Fruit fly (Drosophila melanogaster) whole organism, pupa: ENCODE results near the gene CG11889.

Source experiments
- CG10348 ChIP-seq: fragments of 200-800 bp; sonication (Bioruptor generic); IDR thresholded peaks from 2 replicates; pipeline ENCODE4 v1.3.6; 2022; ENCODE audit warnings: missing biosample characterization, missing genetic modification characterization
- CG12605 ChIP-seq: fragments of 200-800 bp; sonication (Bioruptor generic); IDR thresholded peaks from 2 replicates; pipeline ENCODE4 v1.3.6; 2022; ENCODE audit warnings: missing biosample characterization, missing genetic modification characterization
- CG13204 ChIP-seq: fragments of 200-800 bp; sonication (Bioruptor generic); optimal IDR thresholded peaks from 2 replicates; lab custom pipeline; 2018; ENCODE audit warnings: missing biosample characterization, mild to moderate bottlenecking, missing genetic modification characterization, moderate library complexity
- CG14655 ChIP-seq: fragments of 200-800 bp; sonication (Bioruptor generic); optimal IDR thresholded peaks from 3 replicates; lab custom pipeline; 2017; ENCODE audit warnings: mild to moderate bottlenecking, missing biosample characterization, missing genetic modification reagents, missing genetic modification characterization
- CG15710 ChIP-seq: fragments of 200-800 bp; sonication (Bioruptor generic); optimal IDR thresholded peaks from 2 replicates; lab custom pipeline; 2018; ENCODE audit warnings: missing biosample characterization, mild to moderate bottlenecking, missing genetic modification characterization, moderate library complexity
- CG17806 ChIP-seq: fragments of 200-800 bp; sonication (Bioruptor generic); optimal IDR thresholded peaks from 2 replicates; lab custom pipeline; 2018; ENCODE audit warnings: missing biosample characterization, mild to moderate bottlenecking, missing genetic modification characterization, moderate library complexity
- CG32121 ChIP-seq: fragments of 200-800 bp; sonication (Bioruptor generic); IDR thresholded peaks from 2 replicates; pipeline ENCODE4 v1.3.6; 2022; ENCODE audit warnings: missing biosample characterization, missing genetic modification characterization
- CG34367 ChIP-seq: fragments of 200-800 bp; sonication (Bioruptor generic); optimal IDR thresholded peaks from 2 replicates; lab custom pipeline; 2018; ENCODE audit warnings: missing biosample characterization, mild to moderate bottlenecking, missing genetic modification characterization
- CG4496 ChIP-seq: fragments of 200-800 bp; sonication (Bioruptor generic); IDR thresholded peaks from 3 replicates; pipeline ENCODE4 v1.3.6; 2022; ENCODE audit warnings: missing biosample characterization, missing genetic modification characterization
- CG8159 ChIP-seq: fragments of 200-800 bp; sonication (Bioruptor generic); optimal IDR thresholded peaks from 3 replicates; lab custom pipeline; 2018; ENCODE audit warnings: missing biosample characterization, mild to moderate bottlenecking, missing genetic modification characterization, moderate library complexity
- CG8301 ChIP-seq: fragments of 200-800 bp; sonication (Bioruptor generic); optimal IDR thresholded peaks from 2 replicates; lab custom pipeline; 2018; ENCODE audit warnings: missing biosample characterization, mild to moderate bottlenecking, missing genetic modification characterization
- CG9948 ChIP-seq: fragments of 200-800 bp; sonication (Bioruptor generic); optimal IDR thresholded peaks from 2 replicates; lab custom pipeline; 2018; ENCODE audit warnings: missing biosample characterization, mild to moderate bottlenecking, missing genetic modification characterization, moderate library complexity
- D1 ChIP-seq: fragments of 200-800 bp; sonication (Bioruptor generic); optimal IDR thresholded peaks from 2 replicates; lab custom pipeline; 2018; ENCODE audit warnings: missing biosample characterization, mild to moderate bottlenecking, missing genetic modification characterization, moderate library complexity
- EcR ChIP-seq: fragments of 200-800 bp; sonication (Bioruptor generic); optimal IDR thresholded peaks from 3 replicates; lab custom pipeline; 2019; ENCODE audit warnings: missing biosample characterization, missing genetic modification characterization, mild to moderate bottlenecking, moderate library complexity, missing genetic modification reagents
- Ets98B ChIP-seq: fragments of 200-800 bp; sonication (Bioruptor generic); IDR thresholded peaks from 2 replicates; pipeline ENCODE4 v1.3.6; 2022; ENCODE audit warnings: missing biosample characterization, missing genetic modification characterization
- Pif1A ChIP-seq: fragments of 200-800 bp; sonication (Bioruptor generic); optimal IDR thresholded peaks from 3 replicates; lab custom pipeline; 2016; ENCODE audit warnings: missing biosample characterization, missing genetic modification characterization
- Pif1B ChIP-seq: fragments of 200-800 bp; sonication (Bioruptor generic); optimal IDR thresholded peaks from 3 replicates; lab custom pipeline; 2016; ENCODE audit warnings: missing biosample characterization, missing genetic modification characterization
- Snoo ChIP-seq: fragments of 200-800 bp; sonication (Bioruptor generic); optimal IDR thresholded peaks from 3 replicates; lab custom pipeline; 2017; ENCODE audit warnings: missing biosample characterization, mild to moderate bottlenecking, missing genetic modification characterization, inconsistent platforms
- fd96Ca ChIP-seq: fragments of 200-800 bp; sonication (Bioruptor generic); IDR thresholded peaks from 3 replicates; pipeline ENCODE4 v1.3.6; 2022; ENCODE audit warnings: missing biosample characterization, missing genetic modification characterization
- gl ChIP-seq: fragments of 200-800 bp; sonication (Bioruptor generic); optimal IDR thresholded peaks from 2 replicates; lab custom pipeline; 2018; ENCODE audit warnings: missing biosample characterization, mild to moderate bottlenecking, missing genetic modification characterization
- rn ChIP-seq: fragments of 200-800 bp; sonication (Bioruptor generic); IDR thresholded peaks from 2 replicates; pipeline ENCODE4 v1.3.6; 2022; ENCODE audit warnings: missing biosample characterization, missing genetic modification characterization

Gene CG11889

dm6 chr3R:25247379-25247869 is 22.6 kb upstream of the CG11889 start, which contains the start of the genes RpS27 and Nup37:
Gene RpS27, minus strand, starts transcription at chr3R:25247514.
Gene Nup37, plus strand, starts transcription at chr3R:25247658.
- TF ChIP-seq CG15710 (tag; lab: Kevin White, UChicago) (peak; percentile 90), Pif1A (peak; percentile 92), CG4496 (GFP tag; lab: Robert Waterston, UW) (peak; percentile 97), fd96Ca (GFP tag; lab: Robert Waterston, UW) (no peak; the same call in 1 of the 3 replicates), Pif1B (GFP tag; lab: Kevin White, UChicago) (no peak), CG8301 (tag; lab: Kevin White, UChicago) (no peak), CG34367 (tag; lab: Kevin White, UChicago) (peak; percentile 91), D1 (tag; lab: Kevin White, UChicago) (no peak), CG14655 (GFP tag; lab: Kevin White, UChicago) (no peak), Ets98B (GFP tag; lab: Robert Waterston, UW) (peak; percentile 86), rn (GFP tag; lab: Robert Waterston, UW) (peak; percentile 87), CG8159 (tag; lab: Kevin White, UChicago) (peak; percentile 81), gl (tag; lab: Kevin White, UChicago) (peak; percentile 80), EcR (GFP tag; lab: Kevin White, UChicago) (no peak), CG13204 (GFP tag; lab: Kevin White, UChicago) (no peak), Snoo (tag; lab: Kevin White, UChicago) (peak; percentile 98), CG17806 (tag; lab: Kevin White, UChicago) (peak; percentile 71), CG10348 (GFP tag; lab: Robert Waterston, UW) (peak; percentile 32; the same call in 1 of the 2 replicates), CG32121 (GFP tag; lab: Robert Waterston, UW) (peak; percentile 67), CG9948 (tag; lab: Kevin White, UChicago) (peak; percentile 67), CG12605 (GFP tag; lab: Robert Waterston, UW) (peak; percentile 89)

- TF ChIP-seq Snoo (tag; lab: Kevin White, UChicago) (no peak), D1 (tag; lab: Kevin White, UChicago) (no peak), rn (GFP tag; lab: Robert Waterston, UW) (no peak)
Observed at dm6 chr3R:25249145-25250141, 20.6 kb upstream of the CG11889 start, which contains the start of gene Nup358. Gene Nup358, plus strand, starts transcription at chr3R:25249348.

DNA sequence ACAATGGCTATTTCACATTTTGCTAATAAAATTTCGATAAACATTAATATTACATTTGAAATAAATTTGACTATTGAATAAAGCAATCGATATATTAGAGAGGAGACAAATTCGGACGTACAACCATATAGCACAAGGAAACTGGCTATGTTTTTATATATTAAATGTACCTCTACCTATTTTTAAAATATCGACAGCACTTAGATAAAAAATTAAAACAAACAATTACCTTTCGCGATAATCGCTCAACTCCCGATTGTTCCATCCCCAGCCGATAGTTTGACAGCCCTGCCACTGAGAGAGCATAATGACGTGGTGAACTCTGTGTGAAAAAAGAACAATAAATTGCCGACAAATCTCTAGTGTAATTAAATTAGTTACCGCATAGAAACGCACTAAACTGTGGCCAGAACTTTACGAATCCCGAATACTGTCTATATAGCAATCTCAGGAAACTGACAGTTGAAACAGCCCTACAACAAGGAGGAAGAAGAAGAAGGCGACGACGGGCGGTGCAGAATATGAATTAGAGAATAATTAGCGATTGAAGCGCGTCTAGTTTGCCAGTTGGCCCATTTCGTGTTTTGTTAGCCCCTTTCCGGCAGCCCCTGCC is 11.3 kb upstream of the CG11889 start, which contains the start of gene CG11857:
TSS of gene CG11857 (plus strand) at position 271 of the 613 bp plus-strand sequence.
- TF ChIP-seq EcR (GFP tag; lab: Kevin White, UChicago): peak; percentile 55
- no peak for TF ChIP-seq D1 (tag; lab: Kevin White, UChicago)
- TF ChIP-seq CG10348 (GFP tag; lab: Robert Waterston, UW): peak; percentile 96
- peak; percentile 92 for TF ChIP-seq CG34367 (tag; lab: Kevin White, UChicago)
- TF ChIP-seq Snoo (tag; lab: Kevin White, UChicago): peak; percentile 95
- TF ChIP-seq CG15710 (tag; lab: Kevin White, UChicago): peak; percentile 96
- peak; percentile 93 for TF ChIP-seq CG8159 (tag; lab: Kevin White, UChicago)
- TF ChIP-seq Pif1A: no peak
- no peak for TF ChIP-seq Pif1B (GFP tag; lab: Kevin White, UChicago)
- peak; percentile 96 for TF ChIP-seq Ets98B (GFP tag; lab: Robert Waterston, UW)
- no peak for TF ChIP-seq CG13204 (GFP tag; lab: Kevin White, UChicago)
- TF ChIP-seq CG4496 (GFP tag; lab: Robert Waterston, UW): peak; percentile 98
- peak; percentile 93 for TF ChIP-seq CG12605 (GFP tag; lab: Robert Waterston, UW)
- peak; percentile 97 for TF ChIP-seq CG32121 (GFP tag; lab: Robert Waterston, UW)
- TF ChIP-seq CG8301 (tag; lab: Kevin White, UChicago): peak; percentile 92
- TF ChIP-seq fd96Ca (GFP tag; lab: Robert Waterston, UW): peak; percentile 98
- peak; percentile 96 for TF ChIP-seq rn (GFP tag; lab: Robert Waterston, UW)
- peak; percentile 93 for TF ChIP-seq CG17806 (tag; lab: Kevin White, UChicago)
- peak; percentile 93 for TF ChIP-seq CG9948 (tag; lab: Kevin White, UChicago)
- no peak for TF ChIP-seq CG14655 (GFP tag; lab: Kevin White, UChicago)
- peak; percentile 86 for TF ChIP-seq gl (tag; lab: Kevin White, UChicago)

- TF ChIP-seq CG10348 (GFP tag; lab: Robert Waterston, UW): no peak
- no peak for TF ChIP-seq CG8159 (tag; lab: Kevin White, UChicago)
- no peak for TF ChIP-seq CG8301 (tag; lab: Kevin White, UChicago)
- no peak for TF ChIP-seq rn (GFP tag; lab: Robert Waterston, UW)
- TF ChIP-seq CG34367 (tag; lab: Kevin White, UChicago): no peak
- TF ChIP-seq CG13204 (GFP tag; lab: Kevin White, UChicago): no peak
- no peak for TF ChIP-seq Snoo (tag; lab: Kevin White, UChicago)
- TF ChIP-seq CG17806 (tag; lab: Kevin White, UChicago): no peak
- no peak for TF ChIP-seq CG9948 (tag; lab: Kevin White, UChicago)
- TF ChIP-seq Pif1A: no peak
- no peak for TF ChIP-seq CG12605 (GFP tag; lab: Robert Waterston, UW)
- TF ChIP-seq fd96Ca (GFP tag; lab: Robert Waterston, UW): no peak
- no peak for TF ChIP-seq CG4496 (GFP tag; lab: Robert Waterston, UW)
- no peak for TF ChIP-seq D1 (tag; lab: Kevin White, UChicago)
- no peak for TF ChIP-seq CG32121 (GFP tag; lab: Robert Waterston, UW)
- TF ChIP-seq gl (tag; lab: Kevin White, UChicago): no peak
- no peak for TF ChIP-seq EcR (GFP tag; lab: Kevin White, UChicago)
Observed at dm6 chr3R:25260670-25261069, 9.3 kb upstream of the CG11889 start.
